Worm (Caenorhabditis elegans) whole organism, L1 larva: ENCODE results near the gene K09C4.4.

Experiments used
- C34B4.2 ChIP-seq: sonication (generic microtip); optimal IDR thresholded peaks from 2 replicates; lab custom pipeline; 2017; ENCODE audit warnings: mild to moderate bottlenecking, missing genetic modification characterization, missing compliant biosample characterization
- ceh-88 ChIP-seq: fragments of 200-800 bp; sonication (Bioruptor generic); IDR thresholded peaks from 2 replicates; pipeline ENCODE4 v1.3.6; 2022; ENCODE audit warnings: missing genetic modification characterization, missing compliant biosample characterization
- dpl-1 ChIP-seq, 3 experiments: fragments of 150-350 bp in 2 of 3; sonication (generic microtip) in 1 of 3; optimal IDR thresholded peaks; 2 replicates each; lab custom pipeline; 2014 to 2017; ENCODE audit warnings: missing biosample characterization in 3 of 3, missing genetic modification characterization in 3 of 3, missing genetic modification reagents in 3 of 3
- dsc-1 ChIP-seq: sonication (generic microtip); optimal IDR thresholded peaks from 2 replicates; lab custom pipeline; 2016; ENCODE audit warnings: mild to moderate bottlenecking, missing genetic modification characterization, missing compliant biosample characterization
- egl-13 ChIP-seq: sonication (generic microtip); optimal IDR thresholded peaks from 2 replicates; lab custom pipeline; 2016; ENCODE audit warnings: missing genotype, missing genetic modification reagents, missing genetic modification characterization, missing compliant biosample characterization
- fkh-10 ChIP-seq: sonication (generic microtip); optimal IDR thresholded peaks from 2 replicates; lab custom pipeline; 2017; ENCODE audit warnings: missing biosample characterization, missing genetic modification reagents, missing genetic modification characterization
- hlh-17 ChIP-seq: fragments of 200-800 bp; sonication (Bioruptor generic); optimal IDR thresholded peaks from 2 replicates; lab custom pipeline; 2018; ENCODE audit warnings: missing genetic modification characterization, mild to moderate bottlenecking, missing compliant biosample characterization, moderate library complexity, borderline replicate concordance
- irx-1 ChIP-seq: sonication (generic microtip); optimal IDR thresholded peaks from 2 replicates; lab custom pipeline; 2016; ENCODE audit warnings: missing genetic modification characterization, missing compliant biosample characterization
- isw-1 ChIP-seq: fragments of 200-800 bp; sonication (Bioruptor generic); IDR thresholded peaks from 2 replicates; pipeline ENCODE4 v1.3.6; 2022; ENCODE audit warnings: missing genetic modification characterization, missing compliant biosample characterization
- lin-14 ChIP-seq: fragments of 200-800 bp; sonication (Bioruptor generic); optimal IDR thresholded peaks from 2 replicates; lab custom pipeline; 2018; ENCODE audit warnings: mild to moderate bottlenecking, missing genetic modification characterization, moderate library complexity, missing compliant biosample characterization
- lin-15B ChIP-seq: fragments of 150-350 bp; sonication (generic microtip); optimal IDR thresholded peaks from 3 replicates; lab custom pipeline; 2014; ENCODE audit warnings: missing biosample characterization, missing genetic modification characterization
- nhr-77 ChIP-seq: fragments of 150-350 bp; optimal IDR thresholded peaks from 2 replicates; lab custom pipeline; 2014; ENCODE audit warnings: missing biosample characterization, missing genetic modification characterization
- snpc-4 ChIP-seq: fragments of 150-350 bp; optimal IDR thresholded peaks from 2 replicates; lab custom pipeline; 2014; ENCODE audit warnings: missing biosample characterization, missing genetic modification characterization
- snu-23 ChIP-seq: sonication (generic microtip); optimal IDR thresholded peaks from 2 replicates; lab custom pipeline; 2016; ENCODE audit warnings: missing genetic modification characterization, missing compliant biosample characterization
- tbx-2 ChIP-seq: sonication (generic microtip); optimal IDR thresholded peaks from 2 replicates; lab custom pipeline; 2016; ENCODE audit warnings: missing genetic modification characterization, missing compliant biosample characterization

K09C4.4 gene

DNA sequence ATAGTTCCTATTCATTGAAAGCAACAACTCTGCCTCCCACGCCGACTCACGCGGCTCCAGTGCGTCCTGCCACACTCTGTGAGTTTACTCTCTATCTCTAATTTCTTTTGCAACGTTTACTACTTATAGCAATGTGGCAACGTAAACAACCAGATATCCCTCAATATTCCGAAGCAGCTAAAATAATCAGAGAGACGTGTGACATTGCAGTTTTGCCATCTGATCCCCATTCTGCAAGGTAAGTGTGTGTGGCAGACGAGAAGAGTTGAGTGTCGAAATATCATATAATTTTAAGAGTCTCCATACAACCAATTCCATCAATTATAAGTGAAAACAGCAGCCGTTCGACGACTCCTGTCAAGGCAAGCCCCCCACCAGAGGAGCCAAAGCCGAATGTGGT lies 50.6 kb downstream of the K09C4.4 start (continued):
- TF ChIP-seq egl-13 (tag; lab: Kevin White, UChicago) (peak; percentile 59), nhr-77 (tag; lab: Kevin White, UChicago) (no peak), snu-23 (GFP tag; lab: Kevin White, UChicago) (no peak), snpc-4 (tag; lab: Kevin White, UChicago) (no peak), ceh-88 (GFP tag; lab: Robert Waterston, UW) (no peak), irx-1 (tag; lab: Kevin White, UChicago) (no peak), dsc-1 (peak; percentile 58), hlh-17 (GFP tag; lab: Kevin White, UChicago) (no peak), C34B4.2 (tag; lab: Kevin White, UChicago) (no peak), isw-1 (GFP tag; lab: Robert Waterston, UW) (no peak), lin-14 (GFP tag; lab: Kevin White, UChicago) (peak; percentile 40), dpl-1 (GFP tag; optimal IDR thresholded peaks at IDR 0.05; lab: Kevin White, UChicago) (no peak), lin-15B (tag; lab: Kevin White, UChicago) (no peak), fkh-10 (no peak), tbx-2 (tag; lab: Kevin White, UChicago) (no peak)
